Worm (Caenorhabditis elegans) whole organism, young adult: ENCODE measurements around the gene srlf-31.

Experiments
- B0019.2 ChIP-seq: fragments of 200-800 bp; sonication (Bioruptor generic); conservative IDR thresholded peaks from 2 replicates; pipeline ENCODE4 v1.3.6; 2022; ENCODE audit warnings: missing genetic modification reagents, missing genetic modification characterization, missing compliant biosample characterization
- D2030.7 ChIP-seq: fragments of 200-800 bp; sonication (Bioruptor generic); IDR thresholded peaks from 2 replicates; pipeline ENCODE4 v1.3.6; 2022; ENCODE audit warnings: missing genetic modification reagents, missing genetic modification characterization, missing compliant biosample characterization
- F22D6.2 ChIP-seq: sonication (generic microtip); optimal IDR thresholded peaks from 2 replicates; lab custom pipeline; 2016; ENCODE audit warnings: mild to moderate bottlenecking, missing genetic modification characterization, missing compliant biosample characterization
- F37B4.10 ChIP-seq: fragments of 200-800 bp; sonication (Bioruptor generic); IDR thresholded peaks from 2 replicates; pipeline ENCODE4 v1.3.6; 2022; ENCODE audit warnings: missing genetic modification characterization, missing compliant biosample characterization
- F39B2.1 ChIP-seq: fragments of 200-800 bp; sonication (Bioruptor generic); IDR thresholded peaks from 2 replicates; pipeline ENCODE4 v1.3.6; 2022; ENCODE audit warnings: missing genetic modification reagents, missing genetic modification characterization, missing compliant biosample characterization
- F49E8.2 ChIP-seq: sonication (generic microtip); optimal IDR thresholded peaks from 3 replicates; lab custom pipeline; 2017; ENCODE audit warnings: missing genetic modification characterization, mild to moderate bottlenecking, missing compliant biosample characterization, antibody characterized with exemption, moderate library complexity; ENCODE audit not compliant: insufficient read depth
- Y53G8AR.9 ChIP-seq: fragments of 200-800 bp; sonication (Bioruptor generic); conservative IDR thresholded peaks from 2 replicates; pipeline ENCODE4 v1.3.6; 2022; ENCODE audit warnings: missing genetic modification reagents, missing genetic modification characterization, missing compliant biosample characterization
- Y56A3A.18 ChIP-seq: fragments of 200-800 bp; sonication (Bioruptor generic); IDR thresholded peaks from 2 replicates; pipeline ENCODE4 v1.3.6; 2022; ENCODE audit warnings: missing genetic modification reagents, missing genetic modification characterization, missing compliant biosample characterization
- Y67H2A.10 ChIP-seq: fragments of 200-800 bp; sonication (Bioruptor generic); conservative IDR thresholded peaks from 2 replicates; pipeline ENCODE4 v1.3.6; 2022; ENCODE audit warnings: missing genetic modification reagents, missing genetic modification characterization, missing compliant biosample characterization
- Y95B8A.8 ChIP-seq: fragments of 200-800 bp; sonication (Bioruptor generic); IDR thresholded peaks from 2 replicates; pipeline ENCODE4 v1.3.6; 2022; ENCODE audit warnings: missing genetic modification reagents, missing genetic modification characterization, missing compliant biosample characterization
- aptf-3 ChIP-seq: fragments of 200-800 bp; sonication (Bioruptor generic); IDR thresholded peaks from 2 replicates; pipeline ENCODE4 v1.3.6; 2022; ENCODE audit warnings: missing genetic modification characterization, missing compliant biosample characterization
- athp-1 ChIP-seq: sonication (generic microtip); optimal IDR thresholded peaks from 2 replicates; lab custom pipeline; 2017; ENCODE audit warnings: mild to moderate bottlenecking, missing genetic modification characterization, missing compliant biosample characterization
- attf-5 ChIP-seq: fragments of 200-800 bp; sonication (Bioruptor generic); optimal IDR thresholded peaks from 2 replicates; lab custom pipeline; 2018; ENCODE audit warnings: mild to moderate bottlenecking, missing genetic modification characterization, missing compliant biosample characterization
- bed-2 ChIP-seq: fragments of 200-800 bp; sonication (Bioruptor generic); IDR thresholded peaks from 2 replicates; pipeline ENCODE4 v1.3.6; 2022; ENCODE audit warnings: missing genetic modification reagents, missing genetic modification characterization, missing compliant biosample characterization
- cebp-1 ChIP-seq, 2 experiments: fragments of 200-800 bp in 1 of 2; sonication (Bioruptor generic) in 1 of 2; sonication (generic microtip) in 1 of 2; IDR thresholded peaks in 1 of 2; optimal IDR thresholded peaks in 1 of 2; 2 replicates each; pipeline versions ENCODE4 v1.3.6 to Lab custom; 2017 to 2022; ENCODE audit warnings: missing compliant biosample characterization in 2 of 2, missing genetic modification characterization in 2 of 2, mild to moderate bottlenecking in 1 of 2, missing genetic modification reagents in 1 of 2, moderate library complexity in 1 of 2
- cebp-2 ChIP-seq: fragments of 200-800 bp; sonication (Bioruptor generic); IDR thresholded peaks from 2 replicates; pipeline ENCODE4 v1.3.6; 2022; ENCODE audit warnings: missing genetic modification characterization, missing compliant biosample characterization
- ceh-100 ChIP-seq: fragments of 200-800 bp; sonication (Bioruptor generic); IDR thresholded peaks from 2 replicates; pipeline ENCODE4 v1.3.6; 2022; ENCODE audit warnings: missing genetic modification reagents, missing genetic modification characterization, missing compliant biosample characterization
- ceh-27 ChIP-seq: fragments of 200-800 bp; sonication (Bioruptor generic); optimal IDR thresholded peaks from 2 replicates; lab custom pipeline; 2018; ENCODE audit warnings: mild to moderate bottlenecking, missing genetic modification characterization, moderate library complexity, missing compliant biosample characterization
- ekl-4 ChIP-seq: fragments of 200-800 bp; sonication (Bioruptor generic); IDR thresholded peaks from 2 replicates; pipeline ENCODE4 v1.3.6; 2022; ENCODE audit warnings: missing genetic modification reagents, missing genetic modification characterization, missing compliant biosample characterization
- hmg-20 ChIP-seq: fragments of 200-800 bp; sonication (Bioruptor generic); IDR thresholded peaks from 2 replicates; pipeline ENCODE4 v1.3.6; 2022; ENCODE audit warnings: missing genetic modification reagents, missing genetic modification characterization, missing compliant biosample characterization
- hsf-1 ChIP-seq: fragments of 200-800 bp; sonication (Bioruptor generic); IDR thresholded peaks from 2 replicates; pipeline ENCODE4 v1.3.6; 2022; ENCODE audit warnings: missing genetic modification reagents, missing genetic modification characterization, missing compliant biosample characterization
- let-526 ChIP-seq: fragments of 200-800 bp; sonication (Bioruptor generic); IDR thresholded peaks from 2 replicates; pipeline ENCODE4 v1.3.6; 2022; ENCODE audit warnings: missing genetic modification reagents, missing genetic modification characterization, missing compliant biosample characterization
- lin-40 ChIP-seq: sonication (generic microtip); optimal IDR thresholded peaks from 2 replicates; lab custom pipeline; 2016; ENCODE audit warnings: missing genetic modification characterization, mild to moderate bottlenecking, missing compliant biosample characterization, missing genotype, missing genetic modification reagents
- madf-6 ChIP-seq: fragments of 200-800 bp; sonication (Bioruptor generic); IDR thresholded peaks from 2 replicates; pipeline ENCODE4 v1.3.6; 2022; ENCODE audit warnings: missing genetic modification reagents, missing genetic modification characterization, missing compliant biosample characterization
- mcd-1 ChIP-seq: fragments of 200-800 bp; sonication (Bioruptor generic); IDR thresholded peaks from 2 replicates; pipeline ENCODE4 v1.3.6; 2022; ENCODE audit warnings: missing genetic modification reagents, missing genetic modification characterization, missing compliant biosample characterization
- mes-4 ChIP-seq: sonication (generic microtip); optimal IDR thresholded peaks from 2 replicates; lab custom pipeline; 2016; ENCODE audit warnings: missing genotype, missing genetic modification characterization, missing compliant biosample characterization
- mxl-1 ChIP-seq: sonication (generic microtip); optimal IDR thresholded peaks from 2 replicates; lab custom pipeline; 2016; ENCODE audit warnings: missing genetic modification characterization, missing compliant biosample characterization
- nfyb-1 ChIP-seq: fragments of 200-800 bp; sonication (Bioruptor generic); IDR thresholded peaks from 2 replicates; pipeline ENCODE4 v1.3.6; 2022; ENCODE audit warnings: missing genetic modification reagents, missing genetic modification characterization, missing compliant biosample characterization
- nhr-120 ChIP-seq: fragments of 200-800 bp; sonication (Bioruptor generic); IDR thresholded peaks from 2 replicates; pipeline ENCODE4 v1.3.6; 2022; ENCODE audit warnings: missing genetic modification characterization, missing compliant biosample characterization
- nhr-80 ChIP-seq: sonication (generic microtip); optimal IDR thresholded peaks from 2 replicates; lab custom pipeline; 2016; ENCODE audit warnings: missing genetic modification characterization, missing compliant biosample characterization
- sdz-38 ChIP-seq: sonication (generic microtip); optimal IDR thresholded peaks from 2 replicates; lab custom pipeline; 2016; ENCODE audit warnings: missing genotype, missing genetic modification characterization, missing compliant biosample characterization
- snpc-3.4 ChIP-seq: sonication (generic microtip); optimal IDR thresholded peaks from 2 replicates; lab custom pipeline; 2017; ENCODE audit warnings: missing genetic modification characterization, mild to moderate bottlenecking, missing compliant biosample characterization, antibody characterized with exemption, moderate library complexity, missing genotype, missing genetic modification reagents
- somi-1 ChIP-seq: fragments of 200-800 bp; sonication (Bioruptor generic); optimal IDR thresholded peaks from 2 replicates; lab custom pipeline; 2018; ENCODE audit warnings: mild to moderate bottlenecking, missing genetic modification characterization, missing compliant biosample characterization
- tbx-9 ChIP-seq: sonication (generic microtip); optimal IDR thresholded peaks from 2 replicates; lab custom pipeline; 2016; ENCODE audit warnings: borderline replicate concordance, missing genetic modification characterization, inconsistent platforms, missing compliant biosample characterization
- unc-62 ChIP-seq: fragments of 150-350 bp; optimal IDR thresholded peaks from 2 replicates; lab custom pipeline; 2014; ENCODE audit warnings: missing biosample characterization, missing genetic modification reagents, missing genetic modification characterization
- xnd-1 ChIP-seq: sonication (generic microtip); optimal IDR thresholded peaks from 2 replicates; lab custom pipeline; 2016; ENCODE audit warnings: missing genotype, missing genetic modification reagents, missing genetic modification characterization, missing compliant biosample characterization
- zim-3 ChIP-seq: sonication (generic microtip); optimal IDR thresholded peaks from 2 replicates; lab custom pipeline; 2017; ENCODE audit warnings: mild to moderate bottlenecking, missing genetic modification characterization, moderate library complexity, missing compliant biosample characterization
- ztf-18 ChIP-seq: sonication (generic microtip); optimal IDR thresholded peaks from 2 replicates; lab custom pipeline; 2016; ENCODE audit warnings: missing genotype, mild to moderate bottlenecking, missing genetic modification characterization, missing compliant biosample characterization
- ztf-25 ChIP-seq: fragments of 200-800 bp; sonication (Bioruptor generic); IDR thresholded peaks from 2 replicates; pipeline ENCODE4 v1.3.6; 2022; ENCODE audit warnings: missing genetic modification reagents, missing genetic modification characterization, missing compliant biosample characterization
- ztf-3 ChIP-seq: fragments of 200-800 bp; sonication (Bioruptor generic); optimal IDR thresholded peaks from 2 replicates; lab custom pipeline; 2018; ENCODE audit warnings: mild to moderate bottlenecking, missing genetic modification characterization, missing compliant biosample characterization

The srlf-31 gene

DNA sequence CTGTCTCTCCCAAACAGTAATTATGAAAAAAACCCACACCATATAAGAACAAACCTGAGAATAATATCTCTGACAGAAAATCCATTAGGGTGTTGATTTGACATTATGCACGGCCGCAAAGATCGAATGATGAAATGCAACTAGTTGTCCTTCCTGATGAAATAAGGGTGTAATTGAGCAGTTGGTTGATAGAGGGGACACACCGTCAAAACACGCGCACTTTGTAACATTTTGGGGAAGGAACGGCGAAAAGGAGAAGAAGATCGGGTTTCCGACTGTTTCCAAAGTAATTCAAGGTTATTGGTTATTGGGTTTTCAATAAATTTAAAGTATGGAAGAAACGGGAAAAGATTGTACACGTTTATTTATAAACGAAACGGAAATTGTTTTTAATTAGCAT, 963 bp downstream of the srlf-31 start, which contains the start of gene ZK822.1:
Gene ZK822.1 (minus strand): TSS at position 121 of the 400 bp plus-strand sequence.
- TF ChIP-seq ztf-18 (tag; lab: Kevin White, UChicago) (no peak), let-526 (no peak), cebp-1 (GFP tag; IDR thresholded peaks at IDR 0.05; lab: Robert Waterston, UW) (no peak), cebp-1 (tag; optimal IDR thresholded peaks at IDR 0.05; lab: Kevin White, UChicago) (peak; percentile 10)

DNA sequence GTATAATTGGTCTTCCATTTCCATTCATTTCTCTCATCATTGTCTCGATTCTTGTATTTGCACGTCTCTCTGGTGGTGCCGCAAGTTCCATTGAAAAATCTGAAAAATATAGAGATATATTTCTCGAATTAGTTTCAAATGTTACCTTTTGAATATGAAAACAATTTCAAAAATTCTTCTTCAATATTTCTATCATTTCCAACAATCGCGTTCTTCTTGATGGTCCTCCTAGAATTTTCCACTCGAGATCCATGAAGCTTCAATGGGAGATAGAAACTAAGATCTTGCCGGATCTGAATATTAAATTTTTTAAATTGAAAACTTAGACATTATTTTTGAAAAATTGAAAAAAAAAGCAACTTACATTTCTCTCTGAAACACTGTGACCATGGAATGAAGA, 3.9 kb downstream of the srlf-31 start:
- TF ChIP-seq ekl-4 (GFP tag; lab: Robert Waterston, UW) (no peak), tbx-9 (no peak), cebp-1 (GFP tag; IDR thresholded peaks at IDR 0.05; lab: Robert Waterston, UW) (no peak), cebp-1 (tag; optimal IDR thresholded peaks at IDR 0.05; lab: Kevin White, UChicago) (no peak), xnd-1 (no peak), ceh-27 (GFP tag; lab: Kevin White, UChicago) (no peak), F22D6.2 (tag; lab: Kevin White, UChicago) (no peak)

DNA sequence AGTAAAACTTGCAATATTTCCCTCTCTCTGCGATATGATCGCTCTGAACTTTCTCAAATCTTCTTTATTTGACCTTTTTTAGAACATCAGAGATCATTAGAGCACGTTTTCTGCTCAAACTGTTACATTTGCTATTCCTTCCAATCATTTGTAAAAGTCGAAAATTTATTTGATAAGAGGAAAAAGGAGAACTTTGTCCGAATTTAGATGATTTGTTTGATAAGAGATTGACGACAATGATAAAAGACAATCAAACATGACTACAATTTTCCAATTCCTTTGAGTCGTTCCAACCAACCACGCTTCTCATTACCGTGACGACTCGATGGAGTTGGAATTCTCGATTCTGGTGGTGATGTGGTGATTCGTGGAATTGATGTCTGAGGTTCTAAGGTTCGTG, 5.1 kb downstream of the srlf-31 start:
- TF ChIP-seq cebp-2 (GFP tag; lab: Robert Waterston, UW) (no peak), xnd-1 (no peak), Y95B8A.8 (GFP tag; lab: Robert Waterston, UW) (no peak), nfyb-1 (GFP tag; lab: Robert Waterston, UW) (no peak), nhr-80 (tag; lab: Kevin White, UChicago) (peak; percentile 61), ceh-27 (GFP tag; lab: Kevin White, UChicago) (no peak), mes-4 (tag; lab: Kevin White, UChicago) (no peak)
- TF ChIP-seq, all 124 proteins: peak for 1

- TF ChIP-seq F49E8.2 (tag; lab: Kevin White, UChicago) (no peak), Y67H2A.10 (no peak), nhr-80 (tag; lab: Kevin White, UChicago) (peak; percentile 74), cebp-1 (GFP tag; IDR thresholded peaks at IDR 0.05; lab: Robert Waterston, UW) (no peak), cebp-1 (tag; optimal IDR thresholded peaks at IDR 0.05; lab: Kevin White, UChicago) (peak; percentile 6), unc-62 (GFP tag; lab: Kevin White, UChicago) (peak; percentile 48), hsf-1 (GFP tag; lab: Robert Waterston, UW) (no peak), ceh-100 (GFP tag; lab: Robert Waterston, UW) (no peak), D2030.7 (GFP tag; lab: Robert Waterston, UW) (no peak)
- TF ChIP-seq, all 124 proteins: peak for 3
Measured at ce11 chrIV:11916907-11917306, 6.1 kb downstream of the srlf-31 start, which contains the start of gene ZK822.10. TSS of gene ZK822.10 (plus strand) at chrIV:11917137.

DNA sequence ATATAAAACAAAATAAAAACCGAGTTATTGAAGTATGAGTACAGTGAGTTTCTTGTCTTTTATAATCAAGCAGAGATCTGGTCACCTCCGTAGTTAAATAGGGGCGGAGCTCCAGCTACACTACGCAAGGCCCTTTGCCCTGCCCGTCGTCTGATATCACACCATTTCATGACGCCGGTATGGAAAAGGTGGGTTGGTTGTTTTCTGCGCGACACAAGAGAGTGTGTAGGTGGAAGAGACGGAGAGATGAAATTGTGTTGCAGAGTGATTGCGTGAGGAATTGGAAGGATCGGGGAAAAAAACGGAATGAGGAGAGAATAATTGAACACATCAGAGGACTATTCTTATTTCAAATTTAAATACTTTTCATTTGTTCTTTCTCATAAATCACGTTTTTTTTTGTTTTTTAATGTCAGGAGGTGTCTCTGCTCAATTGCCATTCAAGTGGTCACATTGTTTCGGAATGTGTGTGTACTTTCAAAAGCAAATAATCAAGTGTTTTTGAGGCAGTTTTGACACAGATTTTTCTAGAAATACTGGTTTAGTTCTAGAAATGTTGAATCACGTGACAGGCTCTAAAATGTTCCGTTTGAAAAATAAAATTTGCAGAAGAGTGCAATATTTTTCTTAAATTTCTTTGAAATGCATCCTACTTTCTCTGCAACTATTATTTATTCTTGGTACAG, 7.1 kb downstream of the srlf-31 start, which contains the start of gene ZK822.9:
Gene ZK822.9 (plus strand): TSS at position 180 of the 686 bp plus-strand sequence.
- TF ChIP-seq somi-1 (GFP tag; lab: Kevin White, UChicago) (no peak), madf-6 (no peak), nhr-80 (tag; lab: Kevin White, UChicago) (peak; percentile 65), attf-5 (GFP tag; lab: Kevin White, UChicago) (no peak), Y53G8AR.9 (GFP tag; lab: Robert Waterston, UW) (0 out of 2 replicates have a peak, but pooled peaks have one; percentile 17), snpc-3.4 (peak; percentile 16), mxl-1 (tag; lab: Kevin White, UChicago) (no peak), ztf-3 (GFP tag; lab: Kevin White, UChicago) (no peak), sdz-38 (no peak), B0019.2 (no peak), bed-2 (no peak), hmg-20 (no peak), F39B2.1 (GFP tag; lab: Robert Waterston, UW) (no peak), F37B4.10 (GFP tag; lab: Robert Waterston, UW) (no peak), Y56A3A.18 (GFP tag; lab: Robert Waterston, UW) (no peak), nhr-120 (no peak), athp-1 (tag; lab: Kevin White, UChicago) (no peak), mcd-1 (no peak), aptf-3 (GFP tag; lab: Robert Waterston, UW) (no peak), lin-40 (tag; lab: Kevin White, UChicago) (no peak), nfyb-1 (GFP tag; lab: Robert Waterston, UW) (no peak), ztf-25 (GFP tag; lab: Robert Waterston, UW) (no peak), zim-3 (tag; lab: Kevin White, UChicago) (no peak)
